Worm (Caenorhabditis elegans) whole organism, L2 larva: ENCODE measurements around the gene M02H5.8.

Experiments used
- R02D3.7 ChIP-seq: fragments of 150-350 bp; optimal IDR thresholded peaks from 2 replicates; lab custom pipeline; 2014; ENCODE audit warnings: missing biosample characterization, missing genetic modification characterization
- Y55F3AM.14 ChIP-seq: fragments of 200-800 bp; sonication (Bioruptor generic); optimal IDR thresholded peaks from 2 replicates; lab custom pipeline; 2018; ENCODE audit warnings: mild to moderate bottlenecking, missing genetic modification characterization, missing compliant biosample characterization
- ZK546.5 ChIP-seq: sonication (generic microtip); optimal IDR thresholded peaks from 2 replicates; lab custom pipeline; 2017; ENCODE audit warnings: missing biosample characterization, missing genetic modification characterization
- aly-2 ChIP-seq: fragments of 150-350 bp; optimal IDR thresholded peaks from 2 replicates; lab custom pipeline; 2014; ENCODE audit warnings: missing biosample characterization, missing genetic modification characterization
- ama-1 ChIP-seq: fragments of 150-350 bp; optimal IDR thresholded peaks from 2 replicates; lab custom pipeline; 2018; ENCODE audit warnings: inconsistent platforms
- blmp-1 ChIP-seq: sonication (generic microtip); optimal IDR thresholded peaks from 2 replicates; lab custom pipeline; 2017; ENCODE audit warnings: missing genetic modification characterization, mild to moderate bottlenecking, missing compliant biosample characterization, antibody characterized with exemption, moderate library complexity; ENCODE audit not compliant: insufficient read depth
- ceh-16 ChIP-seq: fragments of 150-350 bp; optimal IDR thresholded peaks from 2 replicates; lab custom pipeline; 2014; ENCODE audit warnings: missing biosample characterization, missing genetic modification characterization
- ceh-82 ChIP-seq: fragments of 150-350 bp; optimal IDR thresholded peaks from 2 replicates; lab custom pipeline; 2014; ENCODE audit warnings: missing biosample characterization, missing genetic modification characterization
- crh-2 ChIP-seq: sonication (generic microtip); optimal IDR thresholded peaks from 2 replicates; lab custom pipeline; 2017; ENCODE audit warnings: missing biosample characterization, missing genetic modification characterization
- dmd-4 ChIP-seq: sonication (generic microtip); optimal IDR thresholded peaks from 2 replicates; lab custom pipeline; 2017; ENCODE audit warnings: missing biosample characterization, missing genetic modification characterization
- elt-1 ChIP-seq: fragments of 150-350 bp; optimal IDR thresholded peaks from 2 replicates; lab custom pipeline; 2014; ENCODE audit warnings: missing biosample characterization, missing genetic modification characterization
- fos-1 ChIP-seq: fragments of 150-350 bp; optimal IDR thresholded peaks from 2 replicates; lab custom pipeline; 2014; ENCODE audit warnings: missing biosample characterization, missing genetic modification characterization
- gmeb-1 ChIP-seq: fragments of 150-350 bp; optimal IDR thresholded peaks from 2 replicates; lab custom pipeline; 2014; ENCODE audit warnings: missing biosample characterization, missing genetic modification characterization
- lin-11 ChIP-seq: fragments of 150-350 bp; sonication (generic microtip); optimal IDR thresholded peaks from 2 replicates; lab custom pipeline; 2014; ENCODE audit warnings: missing biosample characterization, missing genetic modification characterization, inconsistent platforms, mixed read lengths
- lin-13 ChIP-seq: fragments of 150-350 bp; optimal IDR thresholded peaks from 2 replicates; lab custom pipeline; 2014; ENCODE audit warnings: missing biosample characterization, missing genetic modification reagents, missing genetic modification characterization
- mbf-1 ChIP-seq: sonication (generic microtip); optimal IDR thresholded peaks from 2 replicates; lab custom pipeline; 2017; ENCODE audit warnings: missing biosample characterization, missing genetic modification characterization
- mdl-1 ChIP-seq, 2 experiments: fragments of 150-350 bp in 1 of 2; sonication (generic microtip) in 1 of 2; optimal IDR thresholded peaks; 2 replicates each; lab custom pipeline; 2017; ENCODE audit warnings: missing biosample characterization in 2 of 2, missing genetic modification characterization in 2 of 2
- nhr-11 ChIP-seq: fragments of 150-350 bp; optimal IDR thresholded peaks from 2 replicates; lab custom pipeline; 2014; ENCODE audit warnings: missing biosample characterization, missing genetic modification characterization
- nhr-12 ChIP-seq: fragments of 150-350 bp; optimal IDR thresholded peaks from 2 replicates; lab custom pipeline; 2014; ENCODE audit warnings: missing biosample characterization, missing genetic modification characterization
- nhr-129 ChIP-seq: fragments of 150-350 bp; optimal IDR thresholded peaks from 2 replicates; lab custom pipeline; 2014; ENCODE audit warnings: missing biosample characterization, missing genetic modification characterization
- nhr-21 ChIP-seq: fragments of 150-350 bp; optimal IDR thresholded peaks from 2 replicates; lab custom pipeline; 2014; ENCODE audit warnings: missing biosample characterization, missing genetic modification characterization
- nhr-25 ChIP-seq: fragments of 150-350 bp; sonication (generic microtip); optimal IDR thresholded peaks from 3 replicates; lab custom pipeline; 2014; ENCODE audit warnings: missing biosample characterization, missing genetic modification characterization
- nhr-6 ChIP-seq: fragments of 150-350 bp; optimal IDR thresholded peaks from 2 replicates; lab custom pipeline; 2014; ENCODE audit warnings: missing biosample characterization, missing genetic modification characterization
- nhr-77 ChIP-seq: fragments of 150-350 bp; optimal IDR thresholded peaks from 2 replicates; lab custom pipeline; 2014; ENCODE audit warnings: missing biosample characterization, missing genetic modification characterization
- peb-1 ChIP-seq: fragments of 150-350 bp; optimal IDR thresholded peaks from 2 replicates; lab custom pipeline; 2014; ENCODE audit warnings: missing biosample characterization, missing genetic modification characterization
- skn-1 ChIP-seq: sonication (generic microtip); optimal IDR thresholded peaks from 2 replicates; lab custom pipeline; 2017; ENCODE audit warnings: missing biosample characterization, missing genetic modification characterization
- sma-9 ChIP-seq, 2 experiments: fragments of 150-350 bp in 1 of 2; sonication (generic microtip) in 1 of 2; optimal IDR thresholded peaks; 2 replicates each; lab custom pipeline; 2014 to 2016; ENCODE audit warnings: missing genetic modification characterization in 2 of 2, mild to moderate bottlenecking in 1 of 2, missing biosample characterization in 1 of 2, missing compliant biosample characterization in 1 of 2, missing genetic modification reagents in 1 of 2, moderate library complexity in 1 of 2
- snpc-4 ChIP-seq: fragments of 150-350 bp; optimal IDR thresholded peaks from 2 replicates; lab custom pipeline; 2014; ENCODE audit warnings: missing biosample characterization, missing genetic modification characterization
- unc-55 ChIP-seq: fragments of 150-350 bp; sonication (generic microtip); optimal IDR thresholded peaks from 3 replicates; lab custom pipeline; 2014; ENCODE audit warnings: missing biosample characterization, missing genetic modification reagents, missing genetic modification characterization
- zag-1 ChIP-seq: fragments of 150-350 bp; optimal IDR thresholded peaks from 2 replicates; lab custom pipeline; 2014; ENCODE audit warnings: missing biosample characterization, missing genetic modification characterization
- ztf-11 ChIP-seq: sonication (generic microtip); optimal IDR thresholded peaks from 2 replicates; lab custom pipeline; 2017; ENCODE audit warnings: missing biosample characterization, missing genetic modification characterization
- ztf-4 ChIP-seq: fragments of 150-350 bp; optimal IDR thresholded peaks from 2 replicates; lab custom pipeline; 2014; ENCODE audit warnings: missing biosample characterization, missing genetic modification characterization

Gene M02H5.8

DNA sequence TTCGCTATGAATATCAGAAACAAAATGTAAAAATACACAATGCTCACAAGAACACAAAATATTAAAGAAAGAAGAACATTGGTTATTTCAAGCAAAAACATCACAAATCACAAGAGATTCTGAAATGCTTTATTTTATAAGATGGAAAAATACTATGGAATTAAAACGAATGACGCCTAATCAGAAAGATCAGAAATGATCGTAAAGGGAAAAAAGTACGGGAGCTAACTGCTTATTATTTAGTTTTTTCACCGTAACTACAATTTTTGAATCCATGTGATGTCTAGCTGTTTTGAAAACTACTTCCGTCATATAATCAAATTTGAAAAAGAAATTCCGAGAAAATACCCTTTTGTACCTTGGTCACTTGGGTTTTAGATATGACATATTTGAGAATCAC, 18.7 kb downstream of the M02H5.8 start, which contains the start of gene srbc-57:
srbc-57 (minus strand) TSS at position 101 of the 400 bp plus-strand sequence.
- TF ChIP-seq nhr-25 = no peak
- no peak for TF ChIP-seq nhr-129 (tag; lab: Kevin White, UChicago)
- TF ChIP-seq sma-9 (GFP tag; optimal IDR thresholded peaks at IDR 0.05; lab: Kevin White, UChicago) = no peak
- TF ChIP-seq sma-9 (tag; optimal IDR thresholded peaks at IDR 0.05; lab: Kevin White, UChicago) = no peak
- no peak for TF ChIP-seq R02D3.7 (tag; lab: Kevin White, UChicago)
- no peak for TF ChIP-seq mbf-1 (tag; lab: Kevin White, UChicago)
- no peak for TF ChIP-seq unc-55 (GFP tag; lab: Kevin White, UChicago)
- TF ChIP-seq gmeb-1 (tag; lab: Kevin White, UChicago) = no peak
- no peak for TF ChIP-seq ama-1 (lab: Kevin White, UChicago)
- no peak for TF ChIP-seq nhr-11 (tag; lab: Kevin White, UChicago)
- TF ChIP-seq ztf-4 (tag; lab: Kevin White, UChicago) = no peak
- TF ChIP-seq ztf-11 (tag; lab: Kevin White, UChicago) = no peak
- TF ChIP-seq, all 48 proteins: peak for 0

ce11 chrV:472589-472988, 22.8 kb downstream of the M02H5.8 start, which contains the start of gene srt-31:
Gene srt-31, plus strand, starts transcription at chrV:472889.
- TF ChIP-seq ceh-82 (tag; lab: Kevin White, UChicago) = no peak
- no peak for TF ChIP-seq nhr-77 (tag; lab: Kevin White, UChicago)
- no peak for TF ChIP-seq nhr-21 (tag; lab: Kevin White, UChicago)

DNA sequence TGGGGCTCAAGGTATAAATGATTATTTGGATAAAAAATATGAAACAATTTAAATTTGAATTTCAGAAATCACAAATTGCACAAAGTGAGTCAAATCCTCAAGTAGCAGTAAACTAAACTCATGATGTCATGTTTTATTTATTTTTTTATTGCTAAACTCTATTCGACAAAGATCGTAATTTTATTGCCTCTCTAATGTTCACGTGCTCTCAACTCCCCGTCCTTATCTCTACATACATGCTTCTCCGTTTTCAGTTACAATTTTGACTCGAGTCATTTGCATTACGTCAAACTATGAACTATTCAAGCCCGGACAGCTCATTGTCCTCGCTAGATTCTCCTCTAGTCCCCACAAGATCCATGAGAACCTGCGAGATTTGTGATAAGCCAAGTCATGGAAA, 24.7 kb downstream of the M02H5.8 start, which contains the start of gene nhr-99:
nhr-99 (plus strand) TSS at position 263 of the 400 bp plus-strand sequence.
- TF ChIP-seq crh-2 (tag; lab: Kevin White, UChicago) (peak; percentile 26), fos-1 (tag; lab: Kevin White, UChicago) (peak; percentile 79), nhr-12 (tag; lab: Kevin White, UChicago) (no peak), sma-9 (GFP tag; optimal IDR thresholded peaks at IDR 0.05; lab: Kevin White, UChicago) (peak; percentile 43), sma-9 (tag; optimal IDR thresholded peaks at IDR 0.05; lab: Kevin White, UChicago) (no peak), aly-2 (tag; lab: Kevin White, UChicago) (no peak)
- TF ChIP-seq, all 48 proteins: peak for 3

DNA sequence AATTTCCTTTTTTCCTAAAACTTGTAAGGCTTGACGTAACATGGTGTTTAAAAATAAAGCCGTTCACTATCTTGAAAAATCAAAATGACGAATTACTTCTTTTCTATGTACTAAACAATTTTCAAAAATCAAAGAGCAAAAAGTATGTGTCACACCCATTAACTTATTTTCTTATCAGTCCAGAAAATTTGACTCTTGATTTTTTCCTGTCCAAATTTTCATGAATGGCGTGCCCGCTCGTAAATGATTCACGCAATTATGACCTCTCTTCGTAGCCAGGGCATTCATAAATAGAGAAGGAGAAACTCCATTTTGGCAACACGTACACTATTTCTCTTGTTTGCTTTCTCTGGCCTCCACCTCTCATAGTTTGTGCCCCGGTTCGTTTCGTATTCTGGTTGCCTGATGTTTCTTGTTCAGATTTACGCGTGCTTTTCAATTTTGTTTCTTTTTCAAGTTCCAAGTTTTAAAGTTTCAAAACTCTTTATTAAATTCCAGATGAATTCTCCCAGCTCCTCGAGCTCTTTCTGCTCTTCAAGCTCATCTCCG, 28.0 kb downstream of the M02H5.8 start, which contains the start of gene nhr-55:
nhr-55 (plus strand) TSS at position 499 of the 549 bp plus-strand sequence.
- TF ChIP-seq crh-2 (tag; lab: Kevin White, UChicago) (peak; percentile 44), Y55F3AM.14 (no peak), sma-9 (GFP tag; optimal IDR thresholded peaks at IDR 0.05; lab: Kevin White, UChicago) (peak; percentile 53), sma-9 (tag; optimal IDR thresholded peaks at IDR 0.05; lab: Kevin White, UChicago) (no peak), nhr-12 (tag; lab: Kevin White, UChicago) (no peak), dmd-4 (no peak), nhr-25 (no peak), zag-1 (tag; lab: Kevin White, UChicago) (no peak), R02D3.7 (tag; lab: Kevin White, UChicago) (no peak), ceh-16 (no peak), fos-1 (tag; lab: Kevin White, UChicago) (peak; percentile 93)

DNA sequence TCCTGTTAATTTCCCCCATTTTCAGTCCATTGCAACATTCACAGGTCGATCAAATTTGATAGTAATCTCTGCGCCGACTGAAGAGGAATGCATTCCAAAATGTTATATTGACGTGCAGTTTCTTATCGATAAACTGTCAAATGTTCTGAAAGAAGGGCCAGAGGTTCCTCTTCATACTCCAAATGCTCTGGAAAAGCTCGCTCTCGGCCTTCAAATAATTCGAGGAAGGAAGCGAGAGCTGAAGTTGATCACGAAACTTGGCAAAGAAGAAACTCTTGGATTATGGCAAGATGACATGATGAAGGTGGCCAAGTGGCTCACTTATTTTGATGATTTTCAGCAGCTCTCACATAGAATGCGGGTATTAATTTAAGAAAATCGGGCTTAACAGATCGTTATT, 29.3 kb downstream of the M02H5.8 start:
- TF ChIP-seq peb-1 (no peak), R02D3.7 (tag; lab: Kevin White, UChicago) (no peak), gmeb-1 (tag; lab: Kevin White, UChicago) (no peak), zag-1 (tag; lab: Kevin White, UChicago) (no peak), ama-1 (lab: Kevin White, UChicago) (no peak), ceh-16 (no peak), nhr-129 (tag; lab: Kevin White, UChicago) (no peak), elt-1 (tag; lab: Kevin White, UChicago) (no peak), nhr-25 (no peak), lin-13 (GFP tag; lab: Kevin White, UChicago) (no peak), fos-1 (tag; lab: Kevin White, UChicago) (no peak), mdl-1 (tag; optimal IDR thresholded peaks at IDR 0.05; lab: Kevin White, UChicago) (no peak), ZK546.5 (tag; lab: Kevin White, UChicago) (no peak), blmp-1 (tag; lab: Kevin White, UChicago) (no peak), nhr-6 (tag; lab: Kevin White, UChicago) (no peak), skn-1 (tag; lab: Kevin White, UChicago) (no peak), ceh-82 (tag; lab: Kevin White, UChicago) (no peak), snpc-4 (tag; lab: Kevin White, UChicago) (no peak), lin-11 (tag; lab: Kevin White, UChicago) (no peak), ztf-4 (tag; lab: Kevin White, UChicago) (no peak)
